Worm (Caenorhabditis elegans) whole organism, L1 larva: Measurements from ENCODE around the gene T24H10.4.

ENCODE experiments used
- F16B12.6 ChIP-seq: fragments of 150-350 bp; optimal IDR thresholded peaks from 2 replicates; lab custom pipeline; 2014; ENCODE audit warnings: missing biosample characterization, missing genetic modification characterization
- alr-1 ChIP-seq: fragments of 200-800 bp; sonication (Bioruptor generic); optimal IDR thresholded peaks from 2 replicates; lab custom pipeline; 2018; ENCODE audit warnings: borderline replicate concordance, mild to moderate bottlenecking, missing genetic modification characterization, missing compliant biosample characterization
- aly-2 ChIP-seq: fragments of 150-350 bp; optimal IDR thresholded peaks from 2 replicates; lab custom pipeline; 2014; ENCODE audit warnings: missing biosample characterization, missing genetic modification characterization
- ama-1 ChIP-seq: fragments of 150-350 bp; optimal IDR thresholded peaks from 2 replicates; lab custom pipeline; 2014
- blmp-1 ChIP-seq: fragments of 150-350 bp; optimal IDR thresholded peaks from 2 replicates; lab custom pipeline; 2014; ENCODE audit warnings: missing biosample characterization, missing genetic modification characterization
- ceh-82 ChIP-seq, 3 experiments: fragments of 150-350 bp in 1 of 3; sonication (generic microtip) in 2 of 3; optimal IDR thresholded peaks; 2 replicates each; lab custom pipeline; 2014 to 2017; ENCODE audit warnings: missing biosample characterization in 3 of 3, missing genetic modification characterization in 3 of 3
- ceh-88 ChIP-seq: fragments of 200-800 bp; sonication (Bioruptor generic); IDR thresholded peaks from 2 replicates; pipeline ENCODE4 v1.3.6; 2022; ENCODE audit warnings: missing genetic modification characterization, missing compliant biosample characterization
- ces-1 ChIP-seq: fragments of 150-350 bp; optimal IDR thresholded peaks from 2 replicates; lab custom pipeline; 2014; ENCODE audit warnings: missing biosample characterization, missing genetic modification reagents, missing genetic modification characterization
- efl-1 ChIP-seq, 4 experiments: fragments of 150-350 bp; optimal IDR thresholded peaks in 3 of 4; peaks in 1 of 4; 1 replicate in 1 of 4; 2 replicates in 3 of 4; lab custom pipeline; 2014; ENCODE audit warnings: missing biosample characterization in 2 of 4, missing genetic modification characterization in 2 of 4, missing genetic modification reagents in 2 of 4
- egl-13 ChIP-seq: sonication (generic microtip); optimal IDR thresholded peaks from 2 replicates; lab custom pipeline; 2016; ENCODE audit warnings: missing genotype, missing genetic modification reagents, missing genetic modification characterization, missing compliant biosample characterization
- elt-2 ChIP-seq: sonication (generic microtip); optimal IDR thresholded peaks from 2 replicates; lab custom pipeline; 2016; ENCODE audit warnings: missing genetic modification characterization, mild to moderate bottlenecking, inconsistent platforms, missing compliant biosample characterization, missing genetic modification reagents
- elt-3 ChIP-seq, 6 experiments: fragments of 150-350 bp in 1 of 6; sonication (generic microtip); optimal IDR thresholded peaks; 2 replicates each; lab custom pipeline; 2017 to 2018; ENCODE audit warnings: missing biosample characterization in 6 of 6, missing genetic modification characterization in 6 of 6, inconsistent platforms in 1 of 6
- fkh-10 ChIP-seq: sonication (generic microtip); optimal IDR thresholded peaks from 2 replicates; lab custom pipeline; 2017; ENCODE audit warnings: missing biosample characterization, missing genetic modification reagents, missing genetic modification characterization
- fkh-4 ChIP-seq: sonication (generic microtip); optimal IDR thresholded peaks from 2 replicates; lab custom pipeline; 2016; ENCODE audit warnings: missing compliant biosample characterization, missing genetic modification characterization, borderline replicate concordance
- fos-1 ChIP-seq: fragments of 150-350 bp; optimal IDR thresholded peaks from 2 replicates; lab custom pipeline; 2014; ENCODE audit warnings: missing biosample characterization, missing genetic modification characterization
- irx-1 ChIP-seq: sonication (generic microtip); optimal IDR thresholded peaks from 2 replicates; lab custom pipeline; 2016; ENCODE audit warnings: missing genetic modification characterization, missing compliant biosample characterization
- isw-1 ChIP-seq: fragments of 200-800 bp; sonication (Bioruptor generic); IDR thresholded peaks from 2 replicates; pipeline ENCODE4 v1.3.6; 2022; ENCODE audit warnings: missing genetic modification characterization, missing compliant biosample characterization
- jun-1 ChIP-seq: fragments of 150-350 bp; optimal IDR thresholded peaks from 2 replicates; lab custom pipeline; 2014; ENCODE audit warnings: missing biosample characterization, missing genetic modification reagents, missing genetic modification characterization
- lin-13 ChIP-seq: fragments of 150-350 bp; optimal IDR thresholded peaks from 2 replicates; lab custom pipeline; 2014; ENCODE audit warnings: missing biosample characterization, missing genetic modification reagents, missing genetic modification characterization
- lin-14 ChIP-seq: fragments of 200-800 bp; sonication (Bioruptor generic); optimal IDR thresholded peaks from 2 replicates; lab custom pipeline; 2018; ENCODE audit warnings: mild to moderate bottlenecking, missing genetic modification characterization, moderate library complexity, missing compliant biosample characterization
- lin-15B ChIP-seq: fragments of 150-350 bp; sonication (generic microtip); optimal IDR thresholded peaks from 3 replicates; lab custom pipeline; 2014; ENCODE audit warnings: missing biosample characterization, missing genetic modification characterization
- lin-35 ChIP-seq, 2 experiments: fragments of 150-350 bp; optimal IDR thresholded peaks; 2 replicates each; lab custom pipeline; 2014; ENCODE audit warnings: missing biosample characterization in 2 of 2, missing genetic modification characterization in 2 of 2, missing genetic modification reagents in 2 of 2
- lin-39 ChIP-seq: fragments of 150-350 bp; optimal IDR thresholded peaks from 2 replicates; lab custom pipeline; 2014; ENCODE audit warnings: missing biosample characterization, missing genetic modification reagents, missing genetic modification characterization
- mab-9 ChIP-seq: fragments of 200-800 bp; sonication (Bioruptor generic); IDR thresholded peaks from 2 replicates; pipeline ENCODE4 v1.3.6; 2022; ENCODE audit warnings: missing genetic modification reagents, missing genetic modification characterization, missing compliant biosample characterization
- nhr-20 ChIP-seq: sonication (generic microtip); optimal IDR thresholded peaks from 2 replicates; lab custom pipeline; 2016; ENCODE audit warnings: mild to moderate bottlenecking, missing genetic modification characterization, missing compliant biosample characterization
- nhr-237 ChIP-seq: fragments of 150-350 bp; optimal IDR thresholded peaks from 2 replicates; lab custom pipeline; 2014; ENCODE audit warnings: missing biosample characterization, missing genetic modification characterization
- nhr-47 ChIP-seq: sonication (generic microtip); optimal IDR thresholded peaks from 2 replicates; lab custom pipeline; 2016; ENCODE audit warnings: mild to moderate bottlenecking, missing genetic modification characterization, moderate library complexity, missing compliant biosample characterization
- nhr-76 ChIP-seq: sonication (generic microtip); optimal IDR thresholded peaks from 2 replicates; lab custom pipeline; 2017; ENCODE audit warnings: missing biosample characterization, missing genetic modification characterization
- nhr-77 ChIP-seq: fragments of 150-350 bp; optimal IDR thresholded peaks from 2 replicates; lab custom pipeline; 2014; ENCODE audit warnings: missing biosample characterization, missing genetic modification characterization
- pax-3 ChIP-seq: fragments of 200-800 bp; sonication (Bioruptor generic); optimal IDR thresholded peaks from 2 replicates; lab custom pipeline; 2018; ENCODE audit warnings: mild to moderate bottlenecking, missing genetic modification characterization, moderate library complexity, missing compliant biosample characterization
- pqm-1 ChIP-seq: sonication (generic microtip); optimal IDR thresholded peaks from 3 replicates; lab custom pipeline; 2017; ENCODE audit warnings: missing biosample characterization, missing genetic modification characterization
- rnt-1 ChIP-seq: sonication (generic microtip); optimal IDR thresholded peaks from 2 replicates; lab custom pipeline; 2016; ENCODE audit warnings: mild to moderate bottlenecking, missing genetic modification characterization, moderate library complexity, missing compliant biosample characterization
- skn-1 ChIP-seq: fragments of 150-350 bp; optimal IDR thresholded peaks from 2 replicates; lab custom pipeline; 2014; ENCODE audit warnings: missing biosample characterization, missing genetic modification characterization
- snpc-4 ChIP-seq: fragments of 150-350 bp; optimal IDR thresholded peaks from 2 replicates; lab custom pipeline; 2014; ENCODE audit warnings: missing biosample characterization, missing genetic modification characterization
- snu-23 ChIP-seq: sonication (generic microtip); optimal IDR thresholded peaks from 2 replicates; lab custom pipeline; 2016; ENCODE audit warnings: missing genetic modification characterization, missing compliant biosample characterization
- unc-98 ChIP-seq: fragments of 200-800 bp; sonication (Bioruptor generic); IDR thresholded peaks from 2 replicates; pipeline ENCODE4 v1.3.6; 2022; ENCODE audit warnings: missing genetic modification characterization, missing compliant biosample characterization
- zag-1 ChIP-seq: fragments of 150-350 bp; optimal IDR thresholded peaks from 2 replicates; lab custom pipeline; 2014; ENCODE audit warnings: missing biosample characterization, missing genetic modification characterization
- zip-4 ChIP-seq: fragments of 200-800 bp; sonication (Bioruptor generic); optimal IDR thresholded peaks from 2 replicates; lab custom pipeline; 2018; ENCODE audit warnings: mild to moderate bottlenecking, missing genetic modification characterization, moderate library complexity, missing compliant biosample characterization
- ztf-4 ChIP-seq: fragments of 150-350 bp; optimal IDR thresholded peaks from 2 replicates; lab custom pipeline; 2014; ENCODE audit warnings: missing biosample characterization, missing genetic modification characterization

T24H10.4 gene

ce11 chrII:9099017-9099416 lies 10.3 kb upstream of the T24H10.4 start, which contains the start of gene T24H10.1 (continued):
- peak; percentile 48 for TF ChIP-seq egl-13 (tag; lab: Kevin White, UChicago)
- TF ChIP-seq alr-1 (tag; lab: Kevin White, UChicago): no peak
- TF ChIP-seq lin-39 (tag; lab: Kevin White, UChicago): peak; percentile 45
- TF ChIP-seq lin-13: peak; percentile 45
- TF ChIP-seq F16B12.6: peak; percentile 58
- no peak for TF ChIP-seq ceh-88 (GFP tag; lab: Robert Waterston, UW)
- TF ChIP-seq ztf-4 (tag; lab: Kevin White, UChicago): peak; percentile 36
- no peak for TF ChIP-seq mab-9 (GFP tag; lab: Robert Waterston, UW)
- no peak for TF ChIP-seq fkh-4 (tag; lab: Kevin White, UChicago)
- TF ChIP-seq unc-98 (GFP tag; lab: Robert Waterston, UW): no peak
- TF ChIP-seq pax-3 (tag; lab: Kevin White, UChicago): peak; percentile 14
- TF ChIP-seq zip-4 (GFP tag; lab: Kevin White, UChicago): peak; percentile 8
- TF ChIP-seq snpc-4 (tag; lab: Kevin White, UChicago): peak; percentile 64
- peak; percentile 75 for TF ChIP-seq irx-1 (tag; lab: Kevin White, UChicago)
- no peak for TF ChIP-seq fkh-10
- TF ChIP-seq snu-23 (GFP tag; lab: Kevin White, UChicago): peak; percentile 81
- no peak for TF ChIP-seq nhr-76 (tag; lab: Kevin White, UChicago)
- TF ChIP-seq jun-1 (tag; lab: Kevin White, UChicago): peak; percentile 38
- peak; percentile 36 for TF ChIP-seq aly-2 (tag; lab: Kevin White, UChicago)
- TF ChIP-seq elt-2 (tag; lab: Kevin White, UChicago): peak; percentile 11
- peak; percentile 82 to 87 for TF ChIP-seq lin-35 (GFP tag; optimal IDR thresholded peaks at IDR 0.05; lab: Kevin White, UChicago)
- peak; percentile 61 for TF ChIP-seq isw-1 (GFP tag; lab: Robert Waterston, UW)
- peak in 1 of 6 experiments; percentile 51 for TF ChIP-seq elt-3 (tag; optimal IDR thresholded peaks at IDR 0.05; lab: Kevin White, UChicago)
- TF ChIP-seq ces-1 (GFP tag; lab: Kevin White, UChicago): no peak
- peak; percentile 18 for TF ChIP-seq blmp-1 (tag; lab: Kevin White, UChicago)
- TF ChIP-seq nhr-20 (tag; lab: Kevin White, UChicago): peak; percentile 80
- TF ChIP-seq lin-15B (tag; lab: Kevin White, UChicago): peak; percentile 10
- peak; percentile 89 for TF ChIP-seq rnt-1
- TF ChIP-seq ama-1 (lab: Kevin White, UChicago): no peak
- peak; percentile 62 for TF ChIP-seq nhr-77 (tag; lab: Kevin White, UChicago)
- TF ChIP-seq pqm-1 (tag; lab: Kevin White, UChicago): no peak
- TF ChIP-seq ceh-82 (tag; optimal IDR thresholded peaks at IDR 0.05; lab: Kevin White, UChicago): peak; percentile 67 to 68 (median 67)
- no peak for TF ChIP-seq zag-1 (tag; lab: Kevin White, UChicago)
- no peak for TF ChIP-seq nhr-237 (tag; lab: Kevin White, UChicago)
- TF ChIP-seq skn-1 (tag; lab: Kevin White, UChicago): peak; percentile 64

ce11 chrII:9100798-9101197 lies 8.5 kb upstream of the T24H10.4 start, which contains the start of gene T24H10.5:
T24H10.5 (plus strand) TSS chrII:9101098.
- no peak for TF ChIP-seq efl-1 (optimal IDR thresholded peaks at IDR 0.05; lab: Kevin White, UChicago)
- peak in 1 of 2 experiments; percentile 48 for TF ChIP-seq efl-1 (GFP tag; optimal IDR thresholded peaks at IDR 0.05 in 1 of 2; lab: Kevin White, UChicago)
- no peak for TF ChIP-seq fos-1

ce11 chrII:9107095-9107769 lies 2.1 kb upstream of the T24H10.4 start, which contains the start of gene dyrb-1:
dyrb-1 (minus strand) TSS chrII:9107145.
- TF ChIP-seq ces-1 (GFP tag; lab: Kevin White, UChicago) (peak; percentile 47), lin-14 (GFP tag; lab: Kevin White, UChicago) (peak; percentile 43), fkh-10 (peak; percentile 20), jun-1 (tag; lab: Kevin White, UChicago) (no peak), nhr-47 (tag; lab: Kevin White, UChicago) (no peak)
